Fruit fly (Drosophila melanogaster) whole organism, larva: ENCODE measurements around the gene CG7164.

ENCODE experiments used
- noc ChIP-seq: fragments of 200-800 bp; sonication (Bioruptor generic); optimal IDR thresholded peaks from 3 replicates; lab custom pipeline; 2019; ENCODE audit warnings: missing biosample characterization, mild to moderate bottlenecking, missing genetic modification characterization, moderate library complexity

CG7164 gene

DNA sequence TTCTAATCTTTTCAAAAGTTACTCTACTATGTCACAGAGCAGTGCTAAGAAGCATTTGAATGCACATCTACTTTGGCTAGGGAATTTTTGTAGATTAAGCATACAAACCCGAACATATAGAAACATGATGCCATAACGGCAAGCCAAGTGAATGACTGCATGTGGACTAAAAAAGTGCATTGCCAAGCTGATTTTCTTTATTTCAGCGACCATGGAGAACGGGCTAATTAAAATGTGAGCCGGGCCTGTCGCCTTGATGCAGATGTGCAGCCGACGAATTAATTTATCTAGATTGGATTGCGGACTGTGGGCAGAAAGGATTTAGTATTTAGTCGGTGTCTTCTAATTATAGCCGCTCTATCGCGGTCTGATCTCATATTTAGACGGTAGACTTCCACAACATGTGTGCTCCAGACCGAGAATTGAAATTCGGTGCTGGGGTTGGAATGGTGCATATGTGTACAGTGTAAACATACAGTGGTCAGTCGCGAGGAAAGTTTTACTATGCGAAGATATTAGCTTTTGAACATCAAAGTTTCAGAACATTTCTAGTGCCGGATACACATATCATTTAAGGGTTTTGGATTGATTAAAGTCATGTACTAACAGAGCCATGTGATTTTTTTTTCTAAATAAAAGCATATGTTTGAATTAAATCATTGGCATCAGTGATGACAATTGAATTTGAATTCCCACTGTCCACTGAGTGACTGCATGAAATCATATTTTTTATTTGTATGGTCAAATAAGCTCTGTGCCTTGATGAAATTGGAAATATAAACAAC is 31.5 kb downstream of the CG7164 start:
- no peak for TF ChIP-seq noc (tag; lab: Kevin White, UChicago)

dm6 chr2L:7813357-7813756 is 32.1 kb downstream of the CG7164 start:
- no peak for TF ChIP-seq noc (tag; lab: Kevin White, UChicago)

dm6 chr2L:7820408-7820807 is 39.1 kb downstream of the CG7164 start:
- TF ChIP-seq noc (tag; lab: Kevin White, UChicago): no peak

- TF ChIP-seq noc (tag; lab: Kevin White, UChicago): no peak
Observed at dm6 chr2L:7820851-7821250, 39.6 kb downstream of the CG7164 start, which contains the start of gene CG7115. TSS of gene CG7115 (plus strand) at chr2L:7821151.

- TF ChIP-seq noc (tag; lab: Kevin White, UChicago): peak; percentile 19
Observed at dm6 chr2L:7821279-7821848, 40.1 kb downstream of the CG7164 start.

- TF ChIP-seq noc (tag; lab: Kevin White, UChicago): peak; percentile 61
Observed at dm6 chr2L:7827045-7828004, 46.1 kb downstream of the CG7164 start, which contains the start of the genes Rack1 and mts. TSS of gene Rack1 (minus strand) at chr2L:7827315. TSS of gene mts (plus strand) at chr2L:7827650.

- TF ChIP-seq noc (tag; lab: Kevin White, UChicago): peak; percentile 0
Observed at dm6 chr2L:7828231-7828630, 47.0 kb downstream of the CG7164 start.

DNA sequence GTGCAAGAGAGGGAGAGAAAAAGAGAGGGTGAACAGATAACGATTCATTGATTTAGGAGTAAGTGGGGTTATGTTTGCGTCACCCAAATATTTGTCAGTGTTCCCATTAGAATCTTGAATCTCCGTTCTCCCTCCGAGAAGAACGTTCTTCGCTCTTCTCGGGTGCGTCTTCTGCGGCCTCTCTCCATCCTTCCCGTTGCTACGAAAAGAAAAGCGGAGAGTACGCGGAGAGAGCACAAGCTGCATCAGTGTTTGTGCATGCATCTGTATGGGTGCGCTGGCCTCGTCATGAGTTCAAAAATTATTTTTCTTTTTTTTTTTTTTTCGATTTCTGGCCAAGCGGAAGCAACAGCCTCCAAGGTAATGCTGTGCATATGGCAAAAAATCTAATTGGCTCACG is 47.6 kb downstream of the CG7164 start:
- no peak for TF ChIP-seq noc (tag; lab: Kevin White, UChicago)
